Worm (Caenorhabditis elegans) whole organism, L4 larva: ENCODE data around the gene mdt-22.

Source experiments
- ama-1 ChIP-seq: fragments of 150-350 bp; optimal IDR thresholded peaks from 2 replicates; lab custom pipeline; 2014; ENCODE audit warnings: inconsistent platforms, mixed read lengths
- dmd-6 ChIP-seq: fragments of 200-800 bp; sonication (Bioruptor generic); IDR thresholded peaks from 2 replicates; pipeline ENCODE4 v1.3.6; 2022; ENCODE audit warnings: missing genetic modification reagents, missing genetic modification characterization, missing compliant biosample characterization
- madf-9 ChIP-seq: fragments of 200-800 bp; sonication (Bioruptor generic); conservative IDR thresholded peaks from 2 replicates; pipeline ENCODE4 v1.3.6; 2022; ENCODE audit warnings: missing genetic modification reagents, missing genetic modification characterization, missing compliant biosample characterization
- mep-1 ChIP-seq: fragments of 150-350 bp; sonication (generic microtip); optimal IDR thresholded peaks from 3 replicates; lab custom pipeline; 2014; ENCODE audit warnings: missing biosample characterization, missing genetic modification characterization
- mxl-3 ChIP-seq: fragments of 200-800 bp; sonication (Bioruptor generic); optimal IDR thresholded peaks from 2 replicates; lab custom pipeline; 2018; ENCODE audit warnings: mild to moderate bottlenecking, missing genetic modification characterization, missing compliant biosample characterization
- nhr-237 ChIP-seq: sonication (generic microtip); optimal IDR thresholded peaks from 2 replicates; lab custom pipeline; 2017; ENCODE audit warnings: missing biosample characterization, missing genetic modification characterization
- nhr-28 ChIP-seq: fragments of 150-350 bp; optimal IDR thresholded peaks from 2 replicates; lab custom pipeline; 2014; ENCODE audit warnings: missing biosample characterization, missing genetic modification characterization
- unc-39 ChIP-seq: sonication (generic microtip); optimal IDR thresholded peaks from 2 replicates; lab custom pipeline; 2017; ENCODE audit warnings: missing biosample characterization, missing genetic modification characterization

- TF ChIP-seq mep-1 (no peak), nhr-28 (tag; lab: Kevin White, UChicago) (no peak), ama-1 (lab: Kevin White, UChicago) (no peak), nhr-237 (no peak), mxl-3 (GFP tag; lab: Kevin White, UChicago) (no peak), unc-39 (tag; lab: Kevin White, UChicago) (no peak), madf-9 (GFP tag; lab: Robert Waterston, UW) (no peak), dmd-6 (GFP tag; lab: Robert Waterston, UW) (no peak)
Observed at ce11 chrII:10350487-10350886, 49.5 kb downstream of the mdt-22 start, which contains the start of gene C07E3.9.
